Worm (Caenorhabditis elegans) whole organism, L1 larva: ENCODE data around the gene tmem-231.

ENCODE experiments used
- ceh-82 ChIP-seq, 3 experiments: fragments of 150-350 bp in 1 of 3; sonication (generic microtip) in 2 of 3; optimal IDR thresholded peaks; 2 replicates each; lab custom pipeline; 2014 to 2017; ENCODE audit warnings: missing biosample characterization in 3 of 3, missing genetic modification characterization in 3 of 3
- dpl-1 ChIP-seq, 3 experiments: fragments of 150-350 bp in 2 of 3; sonication (generic microtip) in 1 of 3; optimal IDR thresholded peaks; 2 replicates each; lab custom pipeline; 2014 to 2017; ENCODE audit warnings: missing biosample characterization in 3 of 3, missing genetic modification characterization in 3 of 3, missing genetic modification reagents in 3 of 3
- fkh-8 ChIP-seq: sonication (generic microtip); optimal IDR thresholded peaks from 2 replicates; lab custom pipeline; 2016; ENCODE audit warnings: mild to moderate bottlenecking, missing genetic modification characterization, missing compliant biosample characterization
- isw-1 ChIP-seq: fragments of 200-800 bp; sonication (Bioruptor generic); IDR thresholded peaks from 2 replicates; pipeline ENCODE4 v1.3.6; 2022; ENCODE audit warnings: missing genetic modification characterization, missing compliant biosample characterization
- mab-9 ChIP-seq: fragments of 200-800 bp; sonication (Bioruptor generic); IDR thresholded peaks from 2 replicates; pipeline ENCODE4 v1.3.6; 2022; ENCODE audit warnings: missing genetic modification reagents, missing genetic modification characterization, missing compliant biosample characterization
- mdl-1 ChIP-seq, 2 experiments: fragments of 150-350 bp; optimal IDR thresholded peaks; 2 replicates each; lab custom pipeline; 2014 to 2017; ENCODE audit warnings: missing biosample characterization in 2 of 2, missing genetic modification characterization in 2 of 2, inconsistent platforms in 1 of 2
- nhr-76 ChIP-seq: sonication (generic microtip); optimal IDR thresholded peaks from 2 replicates; lab custom pipeline; 2017; ENCODE audit warnings: missing biosample characterization, missing genetic modification characterization
- rnt-1 ChIP-seq: sonication (generic microtip); optimal IDR thresholded peaks from 2 replicates; lab custom pipeline; 2016; ENCODE audit warnings: mild to moderate bottlenecking, missing genetic modification characterization, moderate library complexity, missing compliant biosample characterization
- snpc-4 ChIP-seq: fragments of 150-350 bp; optimal IDR thresholded peaks from 2 replicates; lab custom pipeline; 2014; ENCODE audit warnings: missing biosample characterization, missing genetic modification characterization

DNA sequence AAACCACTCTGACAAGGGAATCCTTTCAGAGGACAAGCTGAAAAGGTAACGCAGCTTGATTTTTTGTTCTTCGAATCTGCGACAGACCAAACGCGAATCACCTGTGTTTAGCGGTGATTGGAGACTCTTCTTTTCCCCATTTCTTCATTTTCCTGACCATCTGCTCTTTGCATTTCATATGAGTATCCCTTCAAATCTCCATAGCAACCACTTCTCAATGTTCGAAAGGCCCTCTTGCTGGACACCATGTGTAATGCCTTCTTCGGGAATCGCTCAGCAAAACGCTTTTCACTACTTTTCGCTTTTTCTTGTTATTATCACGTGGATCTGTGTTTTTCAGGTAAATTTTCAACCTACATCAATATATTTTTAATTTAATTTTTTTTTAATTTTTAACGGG, at the start of gene tmem-231, which contains the start of gene T26A8.3:
- TF ChIP-seq nhr-76 (tag; lab: Kevin White, UChicago) = no peak
- TF ChIP-seq ceh-82 (tag; optimal IDR thresholded peaks at IDR 0.05; lab: Kevin White, UChicago) = no peak
- no peak for TF ChIP-seq rnt-1 (tag; lab: Kevin White, UChicago)
- TF ChIP-seq isw-1 = no peak
- no peak for TF ChIP-seq mdl-1 (tag; optimal IDR thresholded peaks at IDR 0.05; lab: Kevin White, UChicago)
- TF ChIP-seq snpc-4 (tag; lab: Kevin White, UChicago) = no peak
- TF ChIP-seq fkh-8 (tag; lab: Kevin White, UChicago) = no peak
- no peak for TF ChIP-seq dpl-1 (GFP tag; optimal IDR thresholded peaks at IDR 0.05; lab: Kevin White, UChicago)
- no peak for TF ChIP-seq mab-9 (GFP tag; lab: Robert Waterston, UW)
